Worm (Caenorhabditis elegans) whole organism, L1 larva: ENCODE results near the gene F39B3.3.

Source experiments
- C04F5.9 ChIP-seq: sonication (generic microtip); optimal IDR thresholded peaks from 2 replicates; lab custom pipeline; 2016; ENCODE audit warnings: missing genetic modification characterization, missing compliant biosample characterization
- C16A3.4 ChIP-seq: fragments of 150-350 bp; optimal IDR thresholded peaks from 2 replicates; lab custom pipeline; 2014; ENCODE audit warnings: missing biosample characterization, missing genetic modification characterization
- C34B4.2 ChIP-seq: sonication (generic microtip); optimal IDR thresholded peaks from 2 replicates; lab custom pipeline; 2017; ENCODE audit warnings: mild to moderate bottlenecking, missing genetic modification characterization, missing compliant biosample characterization
- F16B12.6 ChIP-seq: fragments of 150-350 bp; optimal IDR thresholded peaks from 2 replicates; lab custom pipeline; 2014; ENCODE audit warnings: missing biosample characterization, missing genetic modification characterization
- alr-1 ChIP-seq: fragments of 200-800 bp; sonication (Bioruptor generic); optimal IDR thresholded peaks from 2 replicates; lab custom pipeline; 2018; ENCODE audit warnings: borderline replicate concordance, mild to moderate bottlenecking, missing genetic modification characterization, missing compliant biosample characterization
- ceh-63 ChIP-seq: fragments of 200-800 bp; sonication (Bioruptor generic); optimal IDR thresholded peaks from 2 replicates; lab custom pipeline; 2018; ENCODE audit warnings: mild to moderate bottlenecking, missing genetic modification characterization, missing compliant biosample characterization
- ceh-88 ChIP-seq: fragments of 200-800 bp; sonication (Bioruptor generic); IDR thresholded peaks from 2 replicates; pipeline ENCODE4 v1.3.6; 2022; ENCODE audit warnings: missing genetic modification characterization, missing compliant biosample characterization
- dpl-1 ChIP-seq, 3 experiments: fragments of 150-350 bp in 2 of 3; sonication (generic microtip) in 1 of 3; optimal IDR thresholded peaks; 2 replicates each; lab custom pipeline; 2014 to 2017; ENCODE audit warnings: missing biosample characterization in 3 of 3, missing genetic modification characterization in 3 of 3, missing genetic modification reagents in 3 of 3
- dsc-1 ChIP-seq: sonication (generic microtip); optimal IDR thresholded peaks from 2 replicates; lab custom pipeline; 2016; ENCODE audit warnings: mild to moderate bottlenecking, missing genetic modification characterization, missing compliant biosample characterization
- egl-27 ChIP-seq, 2 experiments: fragments of 150-350 bp in 1 of 2; sonication (generic microtip); optimal IDR thresholded peaks; 3 replicates each; lab custom pipeline; 2017 to 2018; ENCODE audit warnings: missing biosample characterization in 2 of 2, missing genetic modification characterization in 2 of 2, missing genetic modification reagents in 2 of 2
- fkh-10 ChIP-seq: sonication (generic microtip); optimal IDR thresholded peaks from 2 replicates; lab custom pipeline; 2017; ENCODE audit warnings: missing biosample characterization, missing genetic modification reagents, missing genetic modification characterization
- fkh-4 ChIP-seq: sonication (generic microtip); optimal IDR thresholded peaks from 2 replicates; lab custom pipeline; 2016; ENCODE audit warnings: missing compliant biosample characterization, missing genetic modification characterization, borderline replicate concordance
- fkh-8 ChIP-seq: sonication (generic microtip); optimal IDR thresholded peaks from 2 replicates; lab custom pipeline; 2016; ENCODE audit warnings: mild to moderate bottlenecking, missing genetic modification characterization, missing compliant biosample characterization
- fos-1 ChIP-seq: fragments of 150-350 bp; optimal IDR thresholded peaks from 2 replicates; lab custom pipeline; 2014; ENCODE audit warnings: missing biosample characterization, missing genetic modification characterization
- grh-1 ChIP-seq: fragments of 200-800 bp; sonication (Bioruptor generic); IDR thresholded peaks from 2 replicates; pipeline ENCODE4 v1.3.6; 2022; ENCODE audit warnings: missing genetic modification reagents, missing genetic modification characterization, missing compliant biosample characterization
- hlh-17 ChIP-seq: fragments of 200-800 bp; sonication (Bioruptor generic); optimal IDR thresholded peaks from 2 replicates; lab custom pipeline; 2018; ENCODE audit warnings: missing genetic modification characterization, mild to moderate bottlenecking, missing compliant biosample characterization, moderate library complexity, borderline replicate concordance
- hpl-2 ChIP-seq: fragments of 150-350 bp; optimal IDR thresholded peaks from 2 replicates; lab custom pipeline; 2014; ENCODE audit warnings: missing biosample characterization, missing genetic modification reagents, missing genetic modification characterization
- isw-1 ChIP-seq: fragments of 200-800 bp; sonication (Bioruptor generic); IDR thresholded peaks from 2 replicates; pipeline ENCODE4 v1.3.6; 2022; ENCODE audit warnings: missing genetic modification characterization, missing compliant biosample characterization
- jun-1 ChIP-seq: fragments of 150-350 bp; optimal IDR thresholded peaks from 2 replicates; lab custom pipeline; 2014; ENCODE audit warnings: missing biosample characterization, missing genetic modification reagents, missing genetic modification characterization
- lin-13 ChIP-seq: fragments of 150-350 bp; optimal IDR thresholded peaks from 2 replicates; lab custom pipeline; 2014; ENCODE audit warnings: missing biosample characterization, missing genetic modification reagents, missing genetic modification characterization
- lin-15B ChIP-seq: fragments of 150-350 bp; sonication (generic microtip); optimal IDR thresholded peaks from 3 replicates; lab custom pipeline; 2014; ENCODE audit warnings: missing biosample characterization, missing genetic modification characterization
- lin-35 ChIP-seq, 2 experiments: fragments of 150-350 bp; optimal IDR thresholded peaks; 2 replicates each; lab custom pipeline; 2014; ENCODE audit warnings: missing biosample characterization in 2 of 2, missing genetic modification characterization in 2 of 2, missing genetic modification reagents in 2 of 2
- lin-39 ChIP-seq: fragments of 150-350 bp; optimal IDR thresholded peaks from 2 replicates; lab custom pipeline; 2014; ENCODE audit warnings: missing biosample characterization, missing genetic modification reagents, missing genetic modification characterization
- lir-3 ChIP-seq: sonication (generic microtip); optimal IDR thresholded peaks from 2 replicates; lab custom pipeline; 2016; ENCODE audit warnings: mild to moderate bottlenecking, missing genetic modification characterization, moderate library complexity, missing compliant biosample characterization; ENCODE audit not compliant: poor library complexity
- lsy-2 ChIP-seq, 2 experiments: fragments of 150-350 bp; optimal IDR thresholded peaks; 2 replicates each; lab custom pipeline; 2014; ENCODE audit warnings: missing biosample characterization in 2 of 2, missing genetic modification characterization in 2 of 2
- mep-1 ChIP-seq: fragments of 150-350 bp; optimal IDR thresholded peaks from 2 replicates; lab custom pipeline; 2014; ENCODE audit warnings: missing biosample characterization, missing genetic modification characterization
- nhr-12 ChIP-seq: sonication (generic microtip); optimal IDR thresholded peaks from 2 replicates; lab custom pipeline; 2017; ENCODE audit warnings: missing biosample characterization, missing genetic modification characterization
- nhr-20 ChIP-seq: sonication (generic microtip); optimal IDR thresholded peaks from 2 replicates; lab custom pipeline; 2016; ENCODE audit warnings: mild to moderate bottlenecking, missing genetic modification characterization, missing compliant biosample characterization
- nhr-28 ChIP-seq: fragments of 150-350 bp; optimal IDR thresholded peaks from 2 replicates; lab custom pipeline; 2014; ENCODE audit warnings: missing biosample characterization, missing genetic modification characterization
- nhr-47 ChIP-seq: sonication (generic microtip); optimal IDR thresholded peaks from 2 replicates; lab custom pipeline; 2016; ENCODE audit warnings: mild to moderate bottlenecking, missing genetic modification characterization, moderate library complexity, missing compliant biosample characterization
- nhr-71 ChIP-seq: sonication (generic microtip); optimal IDR thresholded peaks from 2 replicates; lab custom pipeline; 2016; ENCODE audit warnings: mild to moderate bottlenecking, missing genetic modification characterization, moderate library complexity, missing compliant biosample characterization
- nhr-76 ChIP-seq: sonication (generic microtip); optimal IDR thresholded peaks from 2 replicates; lab custom pipeline; 2017; ENCODE audit warnings: missing biosample characterization, missing genetic modification characterization
- nhr-77 ChIP-seq: fragments of 150-350 bp; optimal IDR thresholded peaks from 2 replicates; lab custom pipeline; 2014; ENCODE audit warnings: missing biosample characterization, missing genetic modification characterization
- nhr-84 ChIP-seq: sonication (generic microtip); optimal IDR thresholded peaks from 2 replicates; lab custom pipeline; 2017; ENCODE audit warnings: missing biosample characterization, missing genetic modification characterization
- nhr-85 ChIP-seq: sonication (generic microtip); peaks from one replicate; lab custom pipeline; 2016; ENCODE audit warnings: missing genetic modification characterization, inconsistent platforms, missing compliant biosample characterization
- nhr-90 ChIP-seq: sonication (generic microtip); optimal IDR thresholded peaks from 2 replicates; lab custom pipeline; 2016; ENCODE audit warnings: mild to moderate bottlenecking, missing genetic modification characterization, missing compliant biosample characterization; ENCODE audit not compliant: poor library complexity
- pag-3 ChIP-seq: sonication (generic microtip); optimal IDR thresholded peaks from 2 replicates; lab custom pipeline; 2017; ENCODE audit warnings: missing genetic modification characterization, mild to moderate bottlenecking, missing compliant biosample characterization, antibody characterized with exemption, borderline replicate concordance; ENCODE audit not compliant: insufficient read depth
- pax-3 ChIP-seq: fragments of 200-800 bp; sonication (Bioruptor generic); optimal IDR thresholded peaks from 2 replicates; lab custom pipeline; 2018; ENCODE audit warnings: mild to moderate bottlenecking, missing genetic modification characterization, moderate library complexity, missing compliant biosample characterization
- rnt-1 ChIP-seq: sonication (generic microtip); optimal IDR thresholded peaks from 2 replicates; lab custom pipeline; 2016; ENCODE audit warnings: mild to moderate bottlenecking, missing genetic modification characterization, moderate library complexity, missing compliant biosample characterization
- snpc-4 ChIP-seq: fragments of 150-350 bp; optimal IDR thresholded peaks from 2 replicates; lab custom pipeline; 2014; ENCODE audit warnings: missing biosample characterization, missing genetic modification characterization
- snu-23 ChIP-seq: sonication (generic microtip); optimal IDR thresholded peaks from 2 replicates; lab custom pipeline; 2016; ENCODE audit warnings: missing genetic modification characterization, missing compliant biosample characterization
- sox-4 ChIP-seq: sonication (generic microtip); optimal IDR thresholded peaks from 2 replicates; lab custom pipeline; 2016; ENCODE audit warnings: missing genetic modification characterization, missing compliant biosample characterization
- sptf-1 ChIP-seq: fragments of 150-350 bp; optimal IDR thresholded peaks from 2 replicates; lab custom pipeline; 2014; ENCODE audit warnings: missing biosample characterization, missing genetic modification characterization
- sup-37 ChIP-seq: fragments of 200-800 bp; sonication (Bioruptor generic); optimal IDR thresholded peaks from 2 replicates; lab custom pipeline; 2018; ENCODE audit warnings: mild to moderate bottlenecking, missing genetic modification characterization, missing compliant biosample characterization
- swsn-7 ChIP-seq: sonication (generic microtip); optimal IDR thresholded peaks from 2 replicates; lab custom pipeline; 2016; ENCODE audit warnings: missing genetic modification characterization, missing compliant biosample characterization
- tlp-1 ChIP-seq: fragments of 150-350 bp; optimal IDR thresholded peaks from 2 replicates; lab custom pipeline; 2014; ENCODE audit warnings: missing biosample characterization, missing genetic modification characterization
- unc-130 ChIP-seq: fragments of 150-350 bp; optimal IDR thresholded peaks from 2 replicates; lab custom pipeline; 2017; ENCODE audit warnings: missing biosample characterization, missing genetic modification characterization, inconsistent platforms
- unc-62 ChIP-seq: fragments of 150-350 bp; optimal IDR thresholded peaks from 2 replicates; lab custom pipeline; 2014; ENCODE audit warnings: missing biosample characterization, missing genetic modification reagents, missing genetic modification characterization
- unc-86 ChIP-seq: sonication (generic microtip); optimal IDR thresholded peaks from 2 replicates; lab custom pipeline; 2016; ENCODE audit warnings: missing genetic modification characterization, missing compliant biosample characterization
- zip-4 ChIP-seq: fragments of 200-800 bp; sonication (Bioruptor generic); optimal IDR thresholded peaks from 2 replicates; lab custom pipeline; 2018; ENCODE audit warnings: mild to moderate bottlenecking, missing genetic modification characterization, moderate library complexity, missing compliant biosample characterization
- ztf-11 ChIP-seq, 2 experiments: sonication (generic microtip); optimal IDR thresholded peaks; 2 replicates each; lab custom pipeline; 2016 to 2017; ENCODE audit warnings: missing genetic modification characterization in 2 of 2, missing biosample characterization in 1 of 2, missing compliant biosample characterization in 1 of 2

Gene F39B3.3

ce11 chrX:17544349-17544936 lies 34.5 kb downstream of the F39B3.3 start (continued):
- TF ChIP-seq sox-4 (tag; lab: Kevin White, UChicago) (peak; percentile 92), swsn-7 (tag; lab: Kevin White, UChicago) (peak; percentile 89), ceh-63 (GFP tag; lab: Kevin White, UChicago) (peak; percentile 88), nhr-20 (tag; lab: Kevin White, UChicago) (peak; percentile 88), sptf-1 (tag; lab: Kevin White, UChicago) (no peak), lir-3 (tag; lab: Kevin White, UChicago) (peak; percentile 67), unc-62 (GFP tag; lab: Kevin White, UChicago) (no peak), grh-1 (GFP tag; lab: Robert Waterston, UW) (peak; percentile 91), nhr-28 (tag; lab: Kevin White, UChicago) (no peak), nhr-12 (tag; lab: Kevin White, UChicago) (no peak), lsy-2 (tag; optimal IDR thresholded peaks at IDR 0.05; lab: Kevin White, UChicago) (peak; percentile 63 to 70), C04F5.9 (tag; lab: Kevin White, UChicago) (peak; percentile 57), jun-1 (tag; lab: Kevin White, UChicago) (no peak), isw-1 (GFP tag; lab: Robert Waterston, UW) (peak; percentile 77), snu-23 (GFP tag; lab: Kevin White, UChicago) (peak; percentile 96), fos-1 (tag; lab: Kevin White, UChicago) (peak; percentile 65), hlh-17 (GFP tag; lab: Kevin White, UChicago) (no peak), ztf-11 (tag; optimal IDR thresholded peaks at IDR 0.05; lab: Kevin White, UChicago) (peak in 1 of 2 experiments; percentile 69), lin-39 (peak; percentile 78), lin-35 (GFP tag; optimal IDR thresholded peaks at IDR 0.05; lab: Kevin White, UChicago) (peak in 1 of 2 experiments; percentile 69), pag-3 (tag; lab: Kevin White, UChicago) (no peak), pax-3 (tag; lab: Kevin White, UChicago) (peak; percentile 74), nhr-76 (tag; lab: Kevin White, UChicago) (no peak), rnt-1 (tag; lab: Kevin White, UChicago) (peak; percentile 87), fkh-8 (peak; percentile 77), egl-27 (tag; optimal IDR thresholded peaks at IDR 0.05; lab: Kevin White, UChicago) (no peak), nhr-90 (tag; lab: Kevin White, UChicago) (peak; percentile 95), zip-4 (GFP tag; lab: Kevin White, UChicago) (peak; percentile 82), C34B4.2 (no peak), mep-1 (tag; lab: Kevin White, UChicago) (peak; percentile 88), sup-37 (GFP tag; lab: Kevin White, UChicago) (peak; percentile 68), F16B12.6 (no peak), nhr-71 (tag; lab: Kevin White, UChicago) (peak; percentile 92), ceh-88 (GFP tag; lab: Robert Waterston, UW) (peak; percentile 94), lin-13 (peak; percentile 61), tlp-1 (tag; lab: Kevin White, UChicago) (no peak), fkh-4 (tag; lab: Kevin White, UChicago) (peak; percentile 46), unc-130 (tag; lab: Kevin White, UChicago) (no peak), alr-1 (tag; lab: Kevin White, UChicago) (no peak), snpc-4 (tag; lab: Kevin White, UChicago) (peak; percentile 67), fkh-10 (GFP tag; lab: Kevin White, UChicago) (peak; percentile 71), nhr-84 (tag; lab: Kevin White, UChicago) (no peak), C16A3.4 (tag; lab: Kevin White, UChicago) (peak; percentile 74), nhr-77 (peak; percentile 76), lin-15B (tag; lab: Kevin White, UChicago) (no peak), dpl-1 (GFP tag; optimal IDR thresholded peaks at IDR 0.05; lab: Kevin White, UChicago) (peak in 2 of 3 experiments; percentile 8 to 19), nhr-85 (tag; lab: Kevin White, UChicago) (peak; percentile 88), nhr-47 (tag; lab: Kevin White, UChicago) (peak; percentile 97), dsc-1 (tag; lab: Kevin White, UChicago) (peak; percentile 98), unc-86 (tag; lab: Kevin White, UChicago) (peak; percentile 81), hpl-2 (peak; percentile 57)
